Fruit fly (Drosophila melanogaster): ENCODE measurements around the gene CG6144.

Gene CG6144

dm6 chr2L:10488484-10489223 is at the start of gene CG6144, which contains the start of gene Cog4 (continued):
- TF ChIP-seq CG10979 (tag; optimal IDR thresholded peaks at IDR 0.05) (peak; percentile 14), crc (GFP tag; optimal IDR thresholded peaks at IDR 0.05) (no peak), CG18476 (GFP tag; optimal IDR thresholded peaks at IDR 0.05) (peak; percentile 0), chinmo (GFP tag; IDR thresholded peaks at IDR 0.05; ENCODE audit: partially characterized antibody) (0 out of 4 replicates have a peak, but pooled peaks have one; percentile 73), CG2202 (tag; optimal IDR thresholded peaks at IDR 0.05) (no peak), Xrp1 (GFP tag; IDR thresholded peaks at IDR 0.05) (peak; percentile 53; the same call in 1 of the 2 replicates), CG14441 (GFP tag; IDR thresholded peaks at IDR 0.05) (peak; percentile 19; the same call in 1 of the 2 replicates), Gug (GFP tag; IDR thresholded peaks at IDR 0.05) (no peak), CG12299 (tag; optimal IDR thresholded peaks at IDR 0.05) (no peak), CG7839 (tag; optimal IDR thresholded peaks at IDR 0.05) (no peak), kay (GFP tag; optimal IDR thresholded peaks at IDR 0.05) (peak; percentile 30), tin (GFP tag; optimal IDR thresholded peaks at IDR 0.05) (peak; percentile 2), sd (tag; optimal IDR thresholded peaks at IDR 0.05) (peak; percentile 97), Med (GFP tag) (peak; percentile 63), Xbp1 (GFP tag; optimal IDR thresholded peaks at IDR 0.05) (peak; percentile 37), CG3163 (GFP tag; optimal IDR thresholded peaks at IDR 0.05) (no peak), pan (optimal IDR thresholded peaks at IDR 0.05) (no peak), pan (GFP tag; optimal IDR thresholded peaks at IDR 0.05 in 1 of 2, IDR thresholded peaks at IDR 0.05 in 1 of 2) (peak in 1 of 2 experiments; percentile 34), CG13775 (GFP tag; optimal IDR thresholded peaks at IDR 0.05) (peak; percentile 11), Ravus (GFP tag; IDR thresholded peaks at IDR 0.05) (no peak), hth (optimal IDR thresholded peaks at IDR 0.05) (no peak), chif (GFP tag; optimal IDR thresholded peaks at IDR 0.05) (no peak), Dref (GFP tag; IDR thresholded peaks at IDR 0.05) (peak; percentile 80), Rfx (GFP tag; IDR thresholded peaks at IDR 0.05) (0 out of 2 replicates have a peak, but pooled peaks have one; percentile 33), CG7963 (GFP tag; IDR thresholded peaks at IDR 0.05; ENCODE audit: partially characterized antibody) (0 out of 3 replicates have a peak, but pooled peaks have one; percentile 47), Optix (GFP tag; IDR thresholded peaks at IDR 0.05) (no peak), ap (GFP tag; IDR thresholded peaks at IDR 0.05) (0 out of 2 replicates have a peak, but pooled peaks have one; percentile 5), CG7786 (GFP tag; optimal IDR thresholded peaks at IDR 0.05) (no peak), CHES-1-like (GFP tag; optimal IDR thresholded peaks at IDR 0.05) (peak; percentile 3), Scr (GFP tag; IDR thresholded peaks at IDR 0.05; ENCODE audit: partially characterized antibody) (peak; percentile 82), so (GFP tag; IDR thresholded peaks at IDR 0.05) (no peak), CG16813 (GFP tag; IDR thresholded peaks at IDR 0.05; ENCODE audit: partially characterized antibody) (peak; percentile 71), CG1529 (GFP tag; optimal IDR thresholded peaks at IDR 0.05) (no peak), CG18619 (GFP tag; optimal IDR thresholded peaks at IDR 0.05) (no peak), fd96Cb (tag; optimal IDR thresholded peaks at IDR 0.05) (no peak), CG18011 (GFP tag; optimal IDR thresholded peaks at IDR 0.05) (no peak), Lhr (GFP tag; optimal IDR thresholded peaks at IDR 0.05) (no peak), Ssrp (tag; optimal IDR thresholded peaks at IDR 0.05) (no peak), CG8924 (tag; optimal IDR thresholded peaks at IDR 0.05) (no peak), onecut (GFP tag; IDR thresholded peaks at IDR 0.05) (peak; percentile 91), prd (optimal IDR thresholded peaks at IDR 0.05) (no peak), prd (GFP tag; IDR thresholded peaks at IDR 0.05) (peak; percentile 48; the same call in 2 of the 3 replicates), sens (GFP tag) (peak; percentile 76), toy (GFP tag; IDR thresholded peaks at IDR 0.05) (no peak), YL-1 (GFP tag; optimal IDR thresholded peaks at IDR 0.05) (peak; percentile 56), NC2α (GFP tag; optimal IDR thresholded peaks at IDR 0.05) (no peak), al (GFP tag; IDR thresholded peaks at IDR 0.05) (0 out of 2 replicates have a peak, but pooled peaks have one; percentile 17), vvl (GFP tag; IDR thresholded peaks at IDR 0.05) (peak; percentile 44; the same call in 1 of the 2 replicates), Elba2 (GFP tag; optimal IDR thresholded peaks at IDR 0.05) (peak; percentile 68), Dll (GFP tag; IDR thresholded peaks at IDR 0.05; ENCODE audit: partially characterized antibody) (peak; percentile 91)

Measured in whole organism, embryonic.